Comparison of ENCODE assay signal across 2 worm cellular contexts in the genomic region with DNA sequence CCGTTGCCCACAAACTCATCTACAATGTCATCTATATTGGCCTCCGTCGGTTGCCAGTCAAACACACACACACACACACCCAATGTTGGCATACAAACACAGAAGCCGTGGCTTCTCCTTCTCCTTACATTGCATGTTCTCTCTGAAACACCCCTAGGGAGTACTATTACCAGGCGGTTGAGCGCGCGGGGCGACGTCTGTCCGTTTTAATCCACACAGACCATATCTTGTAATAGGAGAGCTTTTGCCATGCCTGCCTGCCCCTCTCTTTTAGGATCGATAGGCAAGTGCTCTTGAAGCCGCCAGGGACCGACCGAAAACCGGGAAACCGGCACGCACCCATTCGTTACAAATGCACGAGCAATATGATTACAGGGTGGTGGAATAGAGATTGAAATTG.
TF ChIP-seq lines count a peak whose summit lies in the region.

No protein-coding gene starts in this region.

TF ChIP-seq in whole organism, L4 larva, 104 proteins besides CTCF, POLR2A, EP300 and RAD21 (continued from another document):
- TF ChIP-seq set-16 (GFP tag; IDR thresholded peaks at IDR 0.05; lab: Robert Waterston, UW), result peak; percentile 25; the same call in 1 of the 2 replicates
- TF ChIP-seq fkh-10 (GFP tag; optimal IDR thresholded peaks at IDR 0.05; lab: Kevin White, UChicago), result no peak
- no peak for TF ChIP-seq ces-1 (GFP tag; optimal IDR thresholded peaks at IDR 0.05; lab: Kevin White, UChicago)
- peak; percentile 16 for TF ChIP-seq aha-1 (tag; lab: Kevin White, UChicago)
- no peak for TF ChIP-seq mxl-3 (GFP tag; optimal IDR thresholded peaks at IDR 0.05; lab: Kevin White, UChicago)
- TF ChIP-seq mdt-29 (GFP tag; IDR thresholded peaks at IDR 0.05; lab: Robert Waterston, UW), result no peak
- no peak for TF ChIP-seq zfp-3 (GFP tag; conservative IDR thresholded peaks at IDR 0.05; lab: Robert Waterston, UW)
- no peak for TF ChIP-seq nhr-237 (tag; optimal IDR thresholded peaks at IDR 0.05; lab: Kevin White, UChicago)
- TF ChIP-seq php-3 (GFP tag; IDR thresholded peaks at IDR 0.05; lab: Robert Waterston, UW), result no peak
- TF ChIP-seq hmg-1.1 (GFP tag; IDR thresholded peaks at IDR 0.05; lab: Robert Waterston, UW), result peak; percentile 28; the same call in 1 of the 2 replicates
- no peak for TF ChIP-seq tag-97 (GFP tag; IDR thresholded peaks at IDR 0.05; lab: Robert Waterston, UW)
- TF ChIP-seq nhr-25 (tag; optimal IDR thresholded peaks at IDR 0.05; lab: Kevin White, UChicago; ENCODE audit: borderline replicate concordance, insufficient read depth), result no peak
- TF ChIP-seq unc-39 (tag; optimal IDR thresholded peaks at IDR 0.05; lab: Kevin White, UChicago), result no peak
- TF ChIP-seq rbr-2 (tag; optimal IDR thresholded peaks at IDR 0.05; lab: Kevin White, UChicago), result no peak
- no peak for TF ChIP-seq F44E2.7 (GFP tag; IDR thresholded peaks at IDR 0.05; lab: Robert Waterston, UW)
- TF ChIP-seq ztf-7 (tag; optimal IDR thresholded peaks at IDR 0.05; lab: Kevin White, UChicago), result no peak
- no peak for TF ChIP-seq cey-2 (tag; optimal IDR thresholded peaks at IDR 0.05; lab: Kevin White, UChicago; ENCODE audit: borderline replicate concordance, insufficient read depth)
- no peak for TF ChIP-seq ZK546.5 (tag; optimal IDR thresholded peaks at IDR 0.05; lab: Kevin White, UChicago)
- no peak for TF ChIP-seq aly-2 (tag; optimal IDR thresholded peaks at IDR 0.05; lab: Kevin White, UChicago)

TF ChIP-seq in whole organism, late embryonic, 69 proteins besides CTCF, POLR2A, EP300 and RAD21 (continued from another document):
- TF ChIP-seq elt-2 (tag; optimal IDR thresholded peaks at IDR 0.05; lab: Kevin White, UChicago), result no peak
- no peak for TF ChIP-seq ceh-14 (tag; optimal IDR thresholded peaks at IDR 0.05; lab: Kevin White, UChicago)
- peak; percentile 57 for TF ChIP-seq syd-9 (tag; optimal IDR thresholded peaks at IDR 0.05; lab: Kevin White, UChicago)
- TF ChIP-seq pqm-1 (tag; optimal IDR thresholded peaks at IDR 0.05; lab: Kevin White, UChicago), result no peak
- no peak for TF ChIP-seq pros-1 (tag; optimal IDR thresholded peaks at IDR 0.05; lab: Kevin White, UChicago)
- no peak for TF ChIP-seq ttx-3 (tag; optimal IDR thresholded peaks at IDR 0.05; lab: Kevin White, UChicago)
- no peak for TF ChIP-seq ref-2 (tag; optimal IDR thresholded peaks at IDR 0.05; lab: Kevin White, UChicago)
- TF ChIP-seq C38D4.7 (GFP tag; optimal IDR thresholded peaks at IDR 0.05; lab: Kevin White, UChicago), result no peak
- no peak for TF ChIP-seq unc-55 (GFP tag; optimal IDR thresholded peaks at IDR 0.05; lab: Kevin White, UChicago)
- peak; percentile 45 for TF ChIP-seq ceh-6 (GFP tag; optimal IDR thresholded peaks at IDR 0.05; lab: Kevin White, UChicago)
- no peak for TF ChIP-seq hlh-8 (tag; optimal IDR thresholded peaks at IDR 0.05; lab: Kevin White, UChicago)
- TF ChIP-seq hlh-15 (tag; optimal IDR thresholded peaks at IDR 0.05; lab: Kevin White, UChicago), result no peak
